Fruit fly (Drosophila melanogaster) whole organism, prepupa: ENCODE data around the gene snsl.
A peak's percentile ranks its signal among the peaks of the same experiment; 100 is the strongest.

Experiments used
- Blimp-1 ChIP-seq: fragments of 200-800 bp; sonication (Bioruptor generic); optimal IDR thresholded peaks from 3 replicates; lab custom pipeline; 2017; ENCODE audit warnings: missing biosample characterization, missing genetic modification characterization, mild to moderate bottlenecking, moderate library complexity, missing genetic modification reagents
- CG10631 ChIP-seq: fragments of 200-800 bp; sonication (Bioruptor generic); optimal IDR thresholded peaks from 2 replicates; lab custom pipeline; 2016; ENCODE audit warnings: missing biosample characterization, missing genetic modification characterization
- CG10669 ChIP-seq: fragments of 200-800 bp; sonication (Bioruptor generic); optimal IDR thresholded peaks from 3 replicates; lab custom pipeline; 2018; ENCODE audit warnings: missing biosample characterization, mild to moderate bottlenecking, missing genetic modification characterization, moderate library complexity
- CG11294 ChIP-seq: fragments of 200-800 bp; sonication (Bioruptor generic); IDR thresholded peaks from 2 replicates; pipeline ENCODE4 v1.3.6; 2022; ENCODE audit warnings: missing biosample characterization, missing genetic modification characterization
- CG11762 ChIP-seq: fragments of 200-800 bp; sonication (Bioruptor generic); optimal IDR thresholded peaks from 3 replicates; lab custom pipeline; 2016; ENCODE audit warnings: missing biosample characterization, missing genetic modification characterization; ENCODE audit not compliant: insufficient read depth
- CG11902 ChIP-seq: fragments of 200-800 bp; sonication (Bioruptor generic); optimal IDR thresholded peaks from 3 replicates; lab custom pipeline; 2016; ENCODE audit warnings: missing biosample characterization, missing genetic modification characterization
- CG15336 ChIP-seq: fragments of 200-800 bp; sonication (Bioruptor generic); IDR thresholded peaks from 2 replicates; pipeline ENCODE4 v1.3.6; 2022; ENCODE audit warnings: missing biosample characterization, missing genetic modification characterization
- CG1621 ChIP-seq: fragments of 200-800 bp; sonication (Bioruptor generic); optimal IDR thresholded peaks from 3 replicates; lab custom pipeline; 2018; ENCODE audit warnings: missing biosample characterization, mild to moderate bottlenecking, missing genetic modification characterization
- CG16779 ChIP-seq: fragments of 200-800 bp; sonication (Bioruptor generic); optimal IDR thresholded peaks from 3 replicates; lab custom pipeline; 2017; ENCODE audit warnings: missing biosample characterization, mild to moderate bottlenecking, missing genetic modification characterization
- CG31627 ChIP-seq: fragments of 200-800 bp; sonication (Bioruptor generic); optimal IDR thresholded peaks from 3 replicates; lab custom pipeline; 2016; ENCODE audit warnings: missing biosample characterization, missing genetic modification characterization
- CG32006 ChIP-seq: fragments of 200-800 bp; sonication (Bioruptor generic); optimal IDR thresholded peaks from 3 replicates; lab custom pipeline; 2017; ENCODE audit warnings: missing biosample characterization, mild to moderate bottlenecking, missing genetic modification characterization
- CG3919 ChIP-seq: fragments of 200-800 bp; sonication (Bioruptor generic); optimal IDR thresholded peaks from 3 replicates; lab custom pipeline; 2016; ENCODE audit warnings: missing biosample characterization, missing genetic modification characterization
- CG6163 ChIP-seq: fragments of 200-800 bp; sonication (Bioruptor generic); IDR thresholded peaks from 3 replicates; pipeline ENCODE4 v1.3.6; 2022; ENCODE audit warnings: missing biosample characterization, missing genetic modification characterization
- CG6808 ChIP-seq: fragments of 200-800 bp; sonication (Bioruptor generic); optimal IDR thresholded peaks from 3 replicates; lab custom pipeline; 2017; ENCODE audit warnings: missing biosample characterization, missing genetic modification characterization, mild to moderate bottlenecking, moderate library complexity, missing genetic modification reagents
- CG6854 ChIP-seq: fragments of 200-800 bp; sonication (Bioruptor generic); optimal IDR thresholded peaks from 2 replicates; lab custom pipeline; 2017; ENCODE audit warnings: missing biosample characterization, mild to moderate bottlenecking, missing genetic modification characterization
- CG8119 ChIP-seq: fragments of 200-800 bp; sonication (Bioruptor generic); IDR thresholded peaks from 3 replicates; pipeline ENCODE4 v1.3.6; 2022; ENCODE audit warnings: missing biosample characterization, missing genetic modification characterization
- CG8319 ChIP-seq: fragments of 200-800 bp; sonication (Bioruptor generic); optimal IDR thresholded peaks from 3 replicates; lab custom pipeline; 2016; ENCODE audit warnings: missing biosample characterization, missing genetic modification characterization
- CG8632 ChIP-seq: fragments of 200-800 bp; sonication (Bioruptor generic); optimal IDR thresholded peaks from 3 replicates; lab custom pipeline; 2016; ENCODE audit warnings: missing biosample characterization, missing genetic modification characterization
- CG9139 ChIP-seq: fragments of 200-800 bp; sonication (Bioruptor generic); optimal IDR thresholded peaks from 3 replicates; lab custom pipeline; 2017; ENCODE audit warnings: missing biosample characterization, mild to moderate bottlenecking, missing genetic modification characterization
- Eip75B ChIP-seq: fragments of 200-800 bp; sonication (Bioruptor generic); optimal IDR thresholded peaks from 3 replicates; lab custom pipeline; 2016; ENCODE audit warnings: missing biosample characterization, missing genetic modification characterization
- Eip78C ChIP-seq: fragments of 200-800 bp; sonication (Bioruptor generic); peaks from one replicate; lab custom pipeline; 2016; ENCODE audit warnings: missing biosample characterization, missing genetic modification characterization
- Eip93F ChIP-seq: fragments of 200-800 bp; sonication (Bioruptor generic); optimal IDR thresholded peaks from 2 replicates; lab custom pipeline; 2016; ENCODE audit warnings: missing biosample characterization, mild to moderate bottlenecking, missing genetic modification characterization
- Ets21C ChIP-seq: fragments of 200-800 bp; sonication (Bioruptor generic); optimal IDR thresholded peaks from 3 replicates; lab custom pipeline; 2016; ENCODE audit warnings: missing biosample characterization, missing genetic modification characterization
- Ets96B ChIP-seq: fragments of 200-800 bp; optimal IDR thresholded peaks from 2 replicates; lab custom pipeline; 2019; ENCODE audit warnings: missing biosample characterization, mild to moderate bottlenecking, missing genetic modification characterization, moderate library complexity
- Hr38 ChIP-seq: sonication (Bioruptor generic); optimal IDR thresholded peaks from 2 replicates; lab custom pipeline; 2016; ENCODE audit warnings: missing biosample characterization, missing genetic modification characterization
- Hr4 ChIP-seq: fragments of 200-800 bp; sonication (Bioruptor generic); optimal IDR thresholded peaks from 3 replicates; lab custom pipeline; 2016; ENCODE audit warnings: missing biosample characterization, missing genetic modification characterization
- Lpt ChIP-seq: fragments of 200-800 bp; sonication (Bioruptor generic); optimal IDR thresholded peaks from 3 replicates; lab custom pipeline; 2016; ENCODE audit warnings: missing biosample characterization, missing genetic modification characterization
- Smox ChIP-seq: fragments of 200-800 bp; sonication (Bioruptor generic); optimal IDR thresholded peaks from 3 replicates; lab custom pipeline; 2016; ENCODE audit warnings: missing biosample characterization, missing genetic modification characterization
- Sox14 ChIP-seq: fragments of 200-800 bp; sonication (Bioruptor generic); optimal IDR thresholded peaks from 3 replicates; lab custom pipeline; 2016; ENCODE audit warnings: missing biosample characterization, missing genetic modification characterization
- Sox15 ChIP-seq: fragments of 200-800 bp; sonication (Bioruptor generic); optimal IDR thresholded peaks from 3 replicates; lab custom pipeline; 2016; ENCODE audit warnings: missing biosample characterization, missing genetic modification characterization
- achi ChIP-seq: fragments of 200-800 bp; sonication (Bioruptor generic); optimal IDR thresholded peaks from 3 replicates; lab custom pipeline; 2016; ENCODE audit warnings: missing biosample characterization, missing genetic modification characterization
- acj6 ChIP-seq: fragments of 200-800 bp; sonication (Bioruptor generic); optimal IDR thresholded peaks from 3 replicates; lab custom pipeline; 2016; ENCODE audit warnings: missing biosample characterization, missing genetic modification characterization
- eg ChIP-seq: fragments of 200-800 bp; sonication (Bioruptor generic); IDR thresholded peaks from 3 replicates; pipeline ENCODE4 v1.3.6; 2022; ENCODE audit warnings: missing biosample characterization, missing genetic modification characterization
- fd59A ChIP-seq: fragments of 200-800 bp; sonication (Bioruptor generic); optimal IDR thresholded peaks from 2 replicates; lab custom pipeline; 2017; ENCODE audit warnings: missing biosample characterization, mild to moderate bottlenecking, missing genetic modification characterization, missing genetic modification reagents
- lz ChIP-seq: fragments of 200-800 bp; sonication (Bioruptor generic); optimal IDR thresholded peaks from 3 replicates; lab custom pipeline; 2016; ENCODE audit warnings: missing biosample characterization, missing genetic modification characterization
- salr ChIP-seq, 2 experiments: fragments of 200-800 bp; sonication (Bioruptor generic); optimal IDR thresholded peaks; 3 replicates each; lab custom pipeline; 2016 to 2018; ENCODE audit warnings: missing biosample characterization in 2 of 2, missing genetic modification characterization in 2 of 2, mild to moderate bottlenecking in 1 of 2
- ss ChIP-seq, 2 experiments: fragments of 200-800 bp; sonication (Bioruptor generic); optimal IDR thresholded peaks; 2 replicates in 1 of 2; 3 replicates in 1 of 2; lab custom pipeline; 2017 to 2018; ENCODE audit warnings: mild to moderate bottlenecking in 2 of 2, missing biosample characterization in 2 of 2, missing genetic modification characterization in 2 of 2, moderate library complexity in 1 of 2
- svp ChIP-seq: fragments of 200-800 bp; sonication (Bioruptor generic); peaks from one replicate; lab custom pipeline; 2016; ENCODE audit warnings: missing biosample characterization, missing genetic modification characterization
- topi ChIP-seq: fragments of 200-800 bp; sonication (Bioruptor generic); optimal IDR thresholded peaks from 3 replicates; lab custom pipeline; 2016; ENCODE audit warnings: missing biosample characterization, missing genetic modification characterization
- vri ChIP-seq: fragments of 200-800 bp; sonication (Bioruptor generic); optimal IDR thresholded peaks from 3 replicates; lab custom pipeline; 2016; ENCODE audit warnings: missing biosample characterization, mild to moderate bottlenecking, missing genetic modification characterization

The snsl gene

DNA sequence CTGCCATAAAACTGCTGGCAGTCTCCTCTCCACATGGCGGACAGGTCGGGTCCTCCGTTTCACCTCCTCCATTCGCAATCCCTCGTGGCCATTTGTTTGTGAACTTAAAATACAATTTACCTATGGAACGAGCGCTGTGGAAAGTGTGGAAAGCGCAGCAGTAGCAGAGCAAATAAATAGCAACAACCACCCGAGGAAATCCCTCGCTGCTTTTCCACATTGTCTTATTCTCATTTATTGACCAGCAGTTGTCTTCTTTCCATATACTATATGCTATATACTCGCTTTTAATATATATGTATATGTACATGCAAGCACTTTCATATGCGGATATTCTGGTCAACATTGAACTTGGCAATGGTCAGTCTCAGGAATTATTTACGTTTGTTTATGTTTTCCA lies 25.7 kb upstream of the snsl start, which contains the start of gene hoe1:
hoe1 (minus strand) TSS at position 101 of the 400 bp plus-strand sequence.
- TF ChIP-seq CG31627 (GFP tag; lab: Kevin White, UChicago) (no peak), CG11902 (GFP tag; lab: Kevin White, UChicago) (no peak), Sox14 (GFP tag; lab: Kevin White, UChicago) (no peak), Smox (GFP tag; lab: Kevin White, UChicago) (no peak), lz (GFP tag; lab: Kevin White, UChicago) (no peak), Eip93F (GFP tag; lab: Kevin White, UChicago) (no peak), CG6808 (GFP tag; lab: Kevin White, UChicago) (no peak)

DNA sequence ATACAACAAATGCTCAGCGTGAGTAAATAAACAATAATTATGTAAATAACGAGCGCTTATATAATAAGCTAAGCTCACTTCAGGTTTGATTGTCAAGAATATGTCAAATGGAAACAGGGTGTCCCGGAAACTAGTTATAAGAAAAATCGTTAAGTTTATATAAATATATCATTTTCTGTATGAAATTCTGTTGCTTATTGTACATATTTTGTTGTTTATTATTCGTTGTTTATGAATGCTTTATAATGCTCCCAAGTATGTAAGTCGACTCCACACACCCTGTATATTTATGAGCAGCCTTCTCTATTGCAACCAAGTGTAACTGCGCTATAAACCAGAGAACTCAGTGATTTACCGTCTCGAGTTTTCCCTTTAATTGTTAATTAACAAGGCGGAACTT lies 24.0 kb upstream of the snsl start:
- TF ChIP-seq acj6 (GFP tag; lab: Kevin White, UChicago), result peak; percentile 9
- peak; percentile 11 for TF ChIP-seq CG32006 (GFP tag; lab: Kevin White, UChicago)
- TF ChIP-seq achi (GFP tag; lab: Kevin White, UChicago), result no peak
- TF ChIP-seq CG6163 (GFP tag; lab: Robert Waterston, UW), result peak; percentile 61; the same call in 2 of the 3 replicates
- TF ChIP-seq Hr4, result peak; percentile 11
- TF ChIP-seq salr (GFP tag; optimal IDR thresholded peaks at IDR 0.05; lab: Kevin White, UChicago), result no peak
- TF ChIP-seq Ets96B (tag; lab: Kevin White, UChicago), result no peak
- TF ChIP-seq Sox15 (GFP tag; lab: Kevin White, UChicago), result no peak
- TF ChIP-seq CG10669 (GFP tag; lab: Kevin White, UChicago), result no peak
- TF ChIP-seq Eip78C (GFP tag; lab: Kevin White, UChicago), result peak; percentile 56
- peak; percentile 77 for TF ChIP-seq eg (GFP tag; lab: Robert Waterston, UW)
- peak; percentile 60; the same call in 2 of the 3 replicates for TF ChIP-seq CG8119 (GFP tag; lab: Robert Waterston, UW)
- TF ChIP-seq CG15336 (GFP tag; lab: Robert Waterston, UW), result peak; percentile 66; the same call in 1 of the 2 replicates
- TF ChIP-seq, all 60 proteins: peak for 8

DNA sequence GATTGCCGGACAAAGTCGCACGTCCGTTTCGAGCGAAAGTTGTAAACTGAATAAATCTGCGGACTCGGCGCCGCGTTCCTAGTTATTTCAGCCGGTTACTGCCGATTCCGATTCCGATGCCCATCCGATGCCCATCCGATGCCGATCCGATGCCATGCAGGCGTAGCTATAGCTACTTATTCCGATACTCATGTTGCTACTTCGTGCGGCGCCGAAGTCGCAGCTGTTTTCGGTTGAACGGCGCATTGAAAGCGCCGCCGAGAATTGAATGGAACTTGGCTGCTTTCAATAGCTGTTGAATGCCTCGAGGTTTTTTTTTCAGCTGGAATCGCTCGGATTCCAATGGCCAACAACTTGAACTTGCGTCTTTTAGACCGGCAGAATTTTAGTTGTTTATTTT lies 21.8 kb upstream of the snsl start:
- TF ChIP-seq Eip78C (GFP tag; lab: Kevin White, UChicago) (peak; percentile 30), eg (GFP tag; lab: Robert Waterston, UW) (peak; percentile 42; the same call in 1 of the 3 replicates), salr (GFP tag; optimal IDR thresholded peaks at IDR 0.05; lab: Kevin White, UChicago) (no peak), CG16779 (tag; lab: Kevin White, UChicago) (peak; percentile 19), CG6163 (GFP tag; lab: Robert Waterston, UW) (0 out of 3 replicates have a peak, but pooled peaks have one; percentile 21), vri (GFP tag; lab: Kevin White, UChicago) (no peak), CG8632 (GFP tag; lab: Kevin White, UChicago) (no peak)

DNA sequence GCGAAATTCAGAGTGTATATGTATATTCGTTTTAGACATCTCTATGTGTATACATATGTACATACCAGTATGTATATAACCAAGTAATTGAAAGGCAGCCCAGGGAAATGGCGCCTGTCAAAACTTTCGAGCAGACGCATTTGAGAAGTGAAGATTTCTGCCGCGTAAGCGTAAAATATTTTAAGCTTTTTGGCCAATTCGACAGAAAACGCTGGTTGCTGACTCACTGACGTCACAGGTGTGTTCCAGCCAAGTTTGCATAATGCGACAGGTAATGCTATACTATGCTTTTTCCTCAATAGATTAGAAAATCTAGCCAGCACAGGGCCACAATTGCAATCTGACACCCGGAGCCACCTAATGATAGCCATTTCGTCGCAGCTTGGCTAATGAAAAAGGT lies 10.2 kb upstream of the snsl start:
- TF ChIP-seq svp (GFP tag; lab: Kevin White, UChicago), result no peak
- TF ChIP-seq lz (GFP tag; lab: Kevin White, UChicago), result no peak
- TF ChIP-seq CG6808 (GFP tag; lab: Kevin White, UChicago), result no peak
- no peak for TF ChIP-seq Ets21C (GFP tag; lab: Kevin White, UChicago)
- no peak for TF ChIP-seq CG11294 (GFP tag; lab: Robert Waterston, UW)
- TF ChIP-seq Lpt, result no peak
- TF ChIP-seq CG10669 (GFP tag; lab: Kevin White, UChicago), result no peak
- no peak for TF ChIP-seq Blimp-1 (GFP tag; lab: Kevin White, UChicago)
- TF ChIP-seq, all 60 proteins: peak for 0

dm6 chr2L:4915715-4916153 lies 9.2 kb upstream of the snsl start:
- TF ChIP-seq CG3919 (GFP tag; lab: Kevin White, UChicago) (peak; percentile 50), acj6 (GFP tag; lab: Kevin White, UChicago) (peak; percentile 57), fd59A (GFP tag; lab: Kevin White, UChicago) (peak; percentile 19), achi (GFP tag; lab: Kevin White, UChicago) (peak; percentile 66), CG11762 (peak; percentile 9), CG11294 (GFP tag; lab: Robert Waterston, UW) (no peak), Hr38 (no peak), CG9139 (peak; percentile 11), CG10669 (GFP tag; lab: Kevin White, UChicago) (peak; percentile 30), Ets96B (tag; lab: Kevin White, UChicago) (peak; percentile 56), CG10631 (GFP tag; lab: Kevin White, UChicago) (peak; percentile 40), Ets21C (GFP tag; lab: Kevin White, UChicago) (no peak), CG8319 (GFP tag; lab: Kevin White, UChicago) (no peak), CG31627 (GFP tag; lab: Kevin White, UChicago) (no peak), Sox14 (GFP tag; lab: Kevin White, UChicago) (no peak), ss (GFP tag; optimal IDR thresholded peaks at IDR 0.05; lab: Kevin White, UChicago) (peak; percentile 24 to 76), CG6854 (GFP tag; lab: Kevin White, UChicago) (no peak), Eip75B (no peak), eg (GFP tag; lab: Robert Waterston, UW) (no peak), CG8119 (GFP tag; lab: Robert Waterston, UW) (peak; percentile 61), topi (GFP tag; lab: Kevin White, UChicago) (peak; percentile 26), CG8632 (GFP tag; lab: Kevin White, UChicago) (peak; percentile 54), Smox (GFP tag; lab: Kevin White, UChicago) (no peak), Sox15 (GFP tag; lab: Kevin White, UChicago) (peak; percentile 33), CG1621 (no peak)
